Fruit fly (Drosophila melanogaster) whole organism, embryonic: ENCODE data around the gene CG3556.

ENCODE experiments used
- Abd-B ChIP-seq: fragments of 200-800 bp; sonication (Bioruptor generic); optimal IDR thresholded peaks from 2 replicates; lab custom pipeline; 2018; ENCODE audit warnings: missing biosample characterization, mild to moderate bottlenecking, missing genetic modification characterization, moderate library complexity
- Adf1 ChIP-seq: fragments of 200-800 bp; sonication (Bioruptor generic); IDR thresholded peaks from 2 replicates; pipeline ENCODE4 v1.3.6; 2022; ENCODE audit warnings: missing biosample characterization, missing genetic modification characterization
- Asciz ChIP-seq: fragments of 200-800 bp; sonication (Bioruptor generic); optimal IDR thresholded peaks from 2 replicates; lab custom pipeline; 2017; ENCODE audit warnings: missing biosample characterization, mild to moderate bottlenecking, missing genetic modification characterization, missing genetic modification reagents
- Atf-2 ChIP-seq: fragments of 200-800 bp; sonication (Bioruptor generic); optimal IDR thresholded peaks from 2 replicates; lab custom pipeline; 2016; ENCODE audit warnings: missing biosample characterization, missing genetic modification characterization
- Awh ChIP-seq: fragments of 200-800 bp; sonication (Bioruptor generic); IDR thresholded peaks from 2 replicates; pipeline ENCODE4, ENCODE4 v1.3.6; 2022; ENCODE audit warnings: missing biosample characterization, missing genetic modification characterization
- CG10366 ChIP-seq: fragments of 200-800 bp; sonication (Bioruptor generic); IDR thresholded peaks from 2 replicates; pipeline ENCODE4 v1.3.6; 2022; ENCODE audit warnings: missing biosample characterization, missing genetic modification characterization
- CG12299 ChIP-seq: fragments of 200-800 bp; sonication (Bioruptor generic); optimal IDR thresholded peaks from 2 replicates; lab custom pipeline; 2018; ENCODE audit warnings: missing biosample characterization, mild to moderate bottlenecking, missing genetic modification characterization
- CG12942 ChIP-seq: fragments of 200-800 bp; sonication (Bioruptor generic); optimal IDR thresholded peaks from 3 replicates; lab custom pipeline; 2016; ENCODE audit warnings: missing biosample characterization, missing genetic modification characterization
- CG14441 ChIP-seq: fragments of 200-800 bp; sonication (Bioruptor generic); IDR thresholded peaks from 2 replicates; pipeline ENCODE4 v1.3.6; 2022; ENCODE audit warnings: missing biosample characterization, missing genetic modification characterization
- CG14710 ChIP-seq: fragments of 200-800 bp; sonication (Bioruptor generic); optimal IDR thresholded peaks from 3 replicates; lab custom pipeline; 2019; ENCODE audit warnings: missing biosample characterization, mild to moderate bottlenecking, missing genetic modification characterization, moderate library complexity
- CG1529 ChIP-seq: fragments of 200-800 bp; sonication (Bioruptor generic); optimal IDR thresholded peaks from 3 replicates; lab custom pipeline; 2018; ENCODE audit warnings: missing biosample characterization, missing genetic modification characterization
- CG15479 ChIP-seq: fragments of 200-800 bp; sonication (Bioruptor generic); optimal IDR thresholded peaks from 3 replicates; lab custom pipeline; 2019; ENCODE audit warnings: missing biosample characterization, mild to moderate bottlenecking, missing genetic modification characterization, moderate library complexity
- CG1603 ChIP-seq: fragments of 200-800 bp; sonication (Bioruptor generic); optimal IDR thresholded peaks from 2 replicates; lab custom pipeline; 2019; ENCODE audit warnings: missing biosample characterization, mild to moderate bottlenecking, missing genetic modification characterization, moderate library complexity
- CG17328 ChIP-seq: fragments of 200-800 bp; sonication (Bioruptor generic); IDR thresholded peaks from 2 replicates; pipeline ENCODE4 v1.3.6; 2022; ENCODE audit warnings: missing biosample characterization, missing genetic modification characterization
- CG17385 ChIP-seq: fragments of 200-800 bp; sonication (Bioruptor generic); optimal IDR thresholded peaks from 3 replicates; lab custom pipeline; 2018; ENCODE audit warnings: missing biosample characterization, mild to moderate bottlenecking, missing genetic modification characterization
- CG17912 ChIP-seq: fragments of 200-800 bp; sonication (Bioruptor generic); optimal IDR thresholded peaks from 2 replicates; lab custom pipeline; 2018; ENCODE audit warnings: missing biosample characterization, mild to moderate bottlenecking, missing genetic modification characterization
- CG18476 ChIP-seq: fragments of 200-800 bp; sonication (Bioruptor generic); optimal IDR thresholded peaks from 2 replicates; lab custom pipeline; 2016; ENCODE audit warnings: missing biosample characterization, mild to moderate bottlenecking, missing genetic modification characterization
- CG2120 ChIP-seq: fragments of 200-800 bp; sonication (Bioruptor generic); optimal IDR thresholded peaks from 3 replicates; lab custom pipeline; 2016; ENCODE audit warnings: missing biosample characterization, missing genetic modification characterization
- CG2129 ChIP-seq: fragments of 200-800 bp; sonication (Bioruptor generic); IDR thresholded peaks from 2 replicates; pipeline ENCODE4 v1.3.6; 2022; ENCODE audit warnings: missing biosample characterization, missing genetic modification characterization; ENCODE audit not compliant: partially characterized antibody
- CG4730 ChIP-seq: fragments of 200-800 bp; sonication (Bioruptor generic); IDR thresholded peaks from 2 replicates; pipeline ENCODE4 v1.3.6; 2022; ENCODE audit warnings: missing biosample characterization, missing genetic modification characterization
- CG6654 ChIP-seq: fragments of 200-800 bp; sonication (Bioruptor generic); optimal IDR thresholded peaks from 2 replicates; lab custom pipeline; 2017; ENCODE audit warnings: missing biosample characterization, mild to moderate bottlenecking, missing genetic modification characterization
- CG6854 ChIP-seq: fragments of 200-800 bp; sonication (Bioruptor generic); optimal IDR thresholded peaks from 3 replicates; lab custom pipeline; 2017; ENCODE audit warnings: missing biosample characterization, mild to moderate bottlenecking, missing genetic modification characterization
- CG9609 ChIP-seq: fragments of 200-800 bp; sonication (Bioruptor generic); optimal IDR thresholded peaks from 3 replicates; lab custom pipeline; 2016; ENCODE audit warnings: missing biosample characterization, missing genetic modification characterization
- CG9727 ChIP-seq: fragments of 200-800 bp; sonication (Bioruptor generic); optimal IDR thresholded peaks from 3 replicates; lab custom pipeline; 2017; ENCODE audit warnings: missing biosample characterization, mild to moderate bottlenecking, missing genetic modification characterization
- Drgx ChIP-seq: fragments of 200-800 bp; sonication (Bioruptor generic); IDR thresholded peaks from 2 replicates; pipeline ENCODE4 v1.3.6; 2022; ENCODE audit warnings: missing biosample characterization, missing genetic modification characterization
- E2f1 ChIP-seq: fragments of 200-800 bp; sonication (Bioruptor generic); IDR thresholded peaks from 2 replicates; pipeline ENCODE4 v1.3.6; 2022; ENCODE audit warnings: missing biosample characterization, missing genetic modification characterization
- Fer1 ChIP-seq: fragments of 200-800 bp; sonication (Bioruptor generic); optimal IDR thresholded peaks from 2 replicates; lab custom pipeline; 2017; ENCODE audit warnings: missing biosample characterization, mild to moderate bottlenecking, missing genetic modification characterization
- H15 ChIP-seq: fragments of 200-800 bp; sonication (Bioruptor generic); IDR thresholded peaks from 3 replicates; pipeline ENCODE4 v1.3.6; 2022; ENCODE audit warnings: missing biosample characterization, missing genetic modification characterization
- HLH4C ChIP-seq: fragments of 200-800 bp; sonication (Bioruptor generic); IDR thresholded peaks from 3 replicates; pipeline ENCODE4 v1.3.6; 2022; ENCODE audit warnings: missing biosample characterization, missing genetic modification characterization; ENCODE audit not compliant: partially characterized antibody
- Hr3 ChIP-seq: fragments of 200-800 bp; sonication (Bioruptor generic); optimal IDR thresholded peaks from 3 replicates; lab custom pipeline; 2016; ENCODE audit warnings: missing biosample characterization, missing genetic modification characterization
- Mad ChIP-seq: fragments of 200-800 bp; sonication (Bioruptor generic); optimal IDR thresholded peaks from 2 replicates; lab custom pipeline; 2016; ENCODE audit warnings: missing biosample characterization, missing genetic modification characterization
- NC2β ChIP-seq: fragments of 200-800 bp; sonication (Bioruptor generic); optimal IDR thresholded peaks from 2 replicates; lab custom pipeline; 2016; ENCODE audit warnings: missing biosample characterization, missing genetic modification characterization
- Oaz ChIP-seq: fragments of 200-800 bp; sonication (Bioruptor generic); IDR thresholded peaks from 2 replicates; pipeline ENCODE4 v1.3.6; 2022; ENCODE audit warnings: missing biosample characterization, missing genetic modification characterization
- Pdp1 ChIP-seq, 2 experiments: fragments of 200-800 bp; sonication (Bioruptor generic); optimal IDR thresholded peaks; 3 replicates each; lab custom pipeline; 2016; ENCODE audit warnings: missing biosample characterization in 2 of 2, missing genetic modification characterization in 2 of 2, mild to moderate bottlenecking in 1 of 2, moderate library complexity in 1 of 2
- ac ChIP-seq: fragments of 200-800 bp; sonication (Bioruptor generic); optimal IDR thresholded peaks from 3 replicates; lab custom pipeline; 2017; ENCODE audit warnings: missing biosample characterization, mild to moderate bottlenecking, missing genetic modification characterization
- fd102C ChIP-seq: fragments of 200-800 bp; sonication (Bioruptor generic); optimal IDR thresholded peaks from 2 replicates; lab custom pipeline; 2018; ENCODE audit warnings: missing biosample characterization, mild to moderate bottlenecking, missing genetic modification characterization, moderate library complexity
- gce ChIP-seq: fragments of 200-800 bp; sonication (Bioruptor generic); IDR thresholded peaks from 3 replicates; pipeline ENCODE4 v1.3.6; 2022; ENCODE audit warnings: missing biosample characterization, missing genetic modification characterization
- inv ChIP-seq: fragments of 200-800 bp; sonication (Bioruptor generic); IDR thresholded peaks from 2 replicates; pipeline ENCODE4 v1.3.6; 2022; ENCODE audit warnings: missing biosample characterization, missing genetic modification characterization; ENCODE audit not compliant: partially characterized antibody
- jumu ChIP-seq: fragments of 200-800 bp; sonication (Bioruptor generic); optimal IDR thresholded peaks from 3 replicates; lab custom pipeline; 2016; ENCODE audit warnings: missing biosample characterization, missing genetic modification characterization
- nom ChIP-seq: fragments of 200-800 bp; sonication (Bioruptor generic); optimal IDR thresholded peaks from 2 replicates; lab custom pipeline; 2017; ENCODE audit warnings: missing biosample characterization, missing genetic modification characterization, mild to moderate bottlenecking, moderate library complexity, missing genetic modification reagents
- pan ChIP-seq, 4 experiments: fragments of >200 bp in 3 of 4; fragments of 200-800 bp in 1 of 4; sonication (Bioruptor generic) in 1 of 4; optimal IDR thresholded peaks in 3 of 4; IDR thresholded peaks in 1 of 4; 2 replicates each; pipeline versions ENCODE4 v1.3.6 to Lab custom; 2017 to 2022; ENCODE audit warnings: missing biosample characterization in 2 of 4, missing genetic modification characterization in 2 of 4, mixed read lengths in 1 of 4
- prd ChIP-seq, 3 experiments: fragments of >200 bp in 2 of 3; fragments of 200-800 bp in 1 of 3; sonication (Bioruptor generic) in 1 of 3; optimal IDR thresholded peaks in 2 of 3; IDR thresholded peaks in 1 of 3; 2 replicates in 2 of 3; 3 replicates in 1 of 3; pipeline versions ENCODE4 v1.3.6 to Lab custom; 2017 to 2022; ENCODE audit warnings: missing biosample characterization in 1 of 3, missing genetic modification characterization in 1 of 3
- rib ChIP-seq: fragments of 200-800 bp; sonication (Bioruptor generic); IDR thresholded peaks from 2 replicates; pipeline ENCODE4 v1.3.6; 2022; ENCODE audit warnings: missing biosample characterization, missing genetic modification characterization
- ro ChIP-seq: fragments of 200-800 bp; sonication (Bioruptor generic); IDR thresholded peaks from 2 replicates; pipeline ENCODE4 v1.3.6; 2022; ENCODE audit warnings: missing biosample characterization, missing genetic modification characterization
- sisA ChIP-seq: fragments of 200-800 bp; sonication (Bioruptor generic); IDR thresholded peaks from 2 replicates; pipeline ENCODE4 v1.3.6; 2022; ENCODE audit warnings: missing biosample characterization, missing genetic modification characterization
- slp2 ChIP-seq: fragments of 200-800 bp; sonication (Bioruptor generic); optimal IDR thresholded peaks from 2 replicates; lab custom pipeline; 2016; ENCODE audit warnings: missing biosample characterization, missing genetic modification characterization
- sr ChIP-seq: fragments of 200-800 bp; sonication (Bioruptor generic); IDR thresholded peaks from 3 replicates; pipeline ENCODE4 v1.3.6; 2022; ENCODE audit warnings: missing biosample characterization, missing genetic modification characterization
- stwl ChIP-seq: fragments of 200-800 bp; sonication (Bioruptor generic); optimal IDR thresholded peaks from 3 replicates; lab custom pipeline; 2018; ENCODE audit warnings: missing biosample characterization, mild to moderate bottlenecking, missing genetic modification characterization, moderate library complexity
- usp ChIP-seq: fragments of >200 bp; optimal IDR thresholded peaks from 2 replicates; lab custom pipeline; 2017; ENCODE audit warnings: missing biosample characterization, missing genetic modification characterization
- vnd ChIP-seq: fragments of 200-800 bp; sonication (Bioruptor generic); IDR thresholded peaks from 3 replicates; pipeline ENCODE4 v1.3.6; 2022; ENCODE audit warnings: missing biosample characterization, missing genetic modification characterization; ENCODE audit not compliant: partially characterized antibody

CG3556 gene

dm6 chrX:4507121-4507520, 22.9 kb upstream of the CG3556 start (continued):
- peak; percentile 60 for TF ChIP-seq CG1529 (GFP tag; lab: Kevin White, UChicago)
- peak; percentile 30 for TF ChIP-seq stwl (tag; lab: Kevin White, UChicago)
- no peak for TF ChIP-seq CG6854 (GFP tag; lab: Kevin White, UChicago)
- TF ChIP-seq Pdp1 (GFP tag; optimal IDR thresholded peaks at IDR 0.05; lab: Kevin White, UChicago) = peak; percentile 21 to 54
- peak; percentile 55 for TF ChIP-seq CG9609 (GFP tag; lab: Kevin White, UChicago)
- no peak for TF ChIP-seq HLH4C
- TF ChIP-seq slp2 = peak; percentile 4
- TF ChIP-seq ro (GFP tag; lab: Robert Waterston, UW) = no peak
- peak; percentile 67 for TF ChIP-seq fd102C (GFP tag; lab: Kevin White, UChicago)
- no peak for TF ChIP-seq sr (GFP tag; lab: Robert Waterston, UW)
- TF ChIP-seq Abd-B (GFP tag; lab: Kevin White, UChicago) = no peak
- peak; percentile 28 for TF ChIP-seq CG10366 (GFP tag; lab: Robert Waterston, UW)
- peak; percentile 61 for TF ChIP-seq CG14441 (GFP tag; lab: Robert Waterston, UW)
- no peak for TF ChIP-seq CG2120 (GFP tag; lab: Kevin White, UChicago)
- no peak for TF ChIP-seq Drgx (GFP tag; lab: Robert Waterston, UW)
- no peak for TF ChIP-seq CG18476 (GFP tag; lab: Kevin White, UChicago)
- TF ChIP-seq Asciz (GFP tag; lab: Kevin White, UChicago) = peak; percentile 17
- TF ChIP-seq CG12942 (GFP tag; lab: Kevin White, UChicago) = no peak
- no peak for TF ChIP-seq pan (optimal IDR thresholded peaks at IDR 0.05; lab: Kevin White, UChicago)
- TF ChIP-seq pan (GFP tag; optimal IDR thresholded peaks at IDR 0.05 in 1 of 2, IDR thresholded peaks at IDR 0.05 in 1 of 2) = peak in 1 of 2 experiments; percentile 42
- no peak for TF ChIP-seq Fer1 (GFP tag; lab: Kevin White, UChicago)
- TF ChIP-seq Awh (GFP tag; lab: Robert Waterston, UW) = peak; percentile 77
- peak; percentile 55 for TF ChIP-seq Atf-2
- TF ChIP-seq Mad = peak; percentile 38
- no peak for TF ChIP-seq vnd (GFP tag; lab: Robert Waterston, UW)
- peak; percentile 3 for TF ChIP-seq CG14710 (tag; lab: Kevin White, UChicago)
- peak; percentile 84 for TF ChIP-seq CG17328 (GFP tag; lab: Robert Waterston, UW)
- TF ChIP-seq CG6654 (GFP tag; lab: Kevin White, UChicago) = no peak
- TF ChIP-seq NC2β = peak; percentile 71
- TF ChIP-seq E2f1 (GFP tag; lab: Robert Waterston, UW) = peak; percentile 62
- TF ChIP-seq rib (GFP tag; lab: Robert Waterston, UW) = no peak
- peak; percentile 80 for TF ChIP-seq CG1603 (tag; lab: Kevin White, UChicago)
- no peak for TF ChIP-seq inv
- TF ChIP-seq gce (GFP tag; lab: Robert Waterston, UW) = peak; percentile 45; the same call in 1 of the 3 replicates
- no peak; the same call in 1 of the 2 replicates for TF ChIP-seq sisA (GFP tag; lab: Robert Waterston, UW)
- TF ChIP-seq CG12299 (tag; lab: Kevin White, UChicago) = no peak
- TF ChIP-seq Hr3 = peak; percentile 56
- TF ChIP-seq ac (GFP tag; lab: Kevin White, UChicago) = peak; percentile 62
- TF ChIP-seq CG17385 (GFP tag; lab: Kevin White, UChicago) = peak; percentile 59
- peak; percentile 51 for TF ChIP-seq jumu
- TF ChIP-seq CG9727 = peak; percentile 49
- no peak for TF ChIP-seq CG15479 (GFP tag; lab: Kevin White, UChicago)
- peak; percentile 18 for TF ChIP-seq nom (GFP tag; lab: Kevin White, UChicago)
- no peak for TF ChIP-seq Adf1 (GFP tag; lab: Robert Waterston, UW)
- peak; percentile 60; the same call in 2 of the 3 replicates for TF ChIP-seq H15 (GFP tag; lab: Robert Waterston, UW)
- no peak for TF ChIP-seq prd (optimal IDR thresholded peaks at IDR 0.05; lab: Kevin White, UChicago)
- peak; percentile 72; the same call in 2 of the 3 replicates for TF ChIP-seq prd (GFP tag; IDR thresholded peaks at IDR 0.05; lab: Robert Waterston, UW)
- peak; percentile 79 for TF ChIP-seq CG17912 (GFP tag; lab: Kevin White, UChicago)
- TF ChIP-seq usp = no peak
- no peak for TF ChIP-seq CG2129 (GFP tag; lab: Robert Waterston, UW)
- TF ChIP-seq Oaz (GFP tag; lab: Robert Waterston, UW) = peak; percentile 8; the same call in 1 of the 2 replicates
- peak; percentile 33 for TF ChIP-seq CG4730 (GFP tag; lab: Robert Waterston, UW)
